Worm (Caenorhabditis elegans) whole organism, L1 larva: ENCODE results near the gene klc-1.

Source experiments
- C16A3.4 ChIP-seq: fragments of 150-350 bp; optimal IDR thresholded peaks from 2 replicates; lab custom pipeline; 2014; ENCODE audit warnings: missing biosample characterization, missing genetic modification characterization
- Y116A8C.19 ChIP-seq: sonication (generic microtip); optimal IDR thresholded peaks from 2 replicates; lab custom pipeline; 2016; ENCODE audit warnings: missing compliant biosample characterization, missing genetic modification characterization, borderline replicate concordance
- aha-1 ChIP-seq: fragments of 150-350 bp; optimal IDR thresholded peaks from 2 replicates; lab custom pipeline; 2014; ENCODE audit warnings: missing biosample characterization, missing genetic modification characterization
- alr-1 ChIP-seq: fragments of 200-800 bp; sonication (Bioruptor generic); optimal IDR thresholded peaks from 2 replicates; lab custom pipeline; 2018; ENCODE audit warnings: borderline replicate concordance, mild to moderate bottlenecking, missing genetic modification characterization, missing compliant biosample characterization
- aly-2 ChIP-seq: fragments of 150-350 bp; optimal IDR thresholded peaks from 2 replicates; lab custom pipeline; 2014; ENCODE audit warnings: missing biosample characterization, missing genetic modification characterization
- ama-1 ChIP-seq: fragments of 150-350 bp; optimal IDR thresholded peaks from 2 replicates; lab custom pipeline; 2014
- blmp-1 ChIP-seq: fragments of 150-350 bp; optimal IDR thresholded peaks from 2 replicates; lab custom pipeline; 2014; ENCODE audit warnings: missing biosample characterization, missing genetic modification characterization
- ceh-82 ChIP-seq, 3 experiments: fragments of 150-350 bp in 1 of 3; sonication (generic microtip) in 2 of 3; optimal IDR thresholded peaks; 2 replicates each; lab custom pipeline; 2014 to 2017; ENCODE audit warnings: missing biosample characterization in 3 of 3, missing genetic modification characterization in 3 of 3
- ceh-88 ChIP-seq: fragments of 200-800 bp; sonication (Bioruptor generic); IDR thresholded peaks from 2 replicates; pipeline ENCODE4 v1.3.6; 2022; ENCODE audit warnings: missing genetic modification characterization, missing compliant biosample characterization
- ceh-90 ChIP-seq: sonication (generic microtip); optimal IDR thresholded peaks from 2 replicates; lab custom pipeline; 2016; ENCODE audit warnings: missing genetic modification characterization, missing compliant biosample characterization
- ces-1 ChIP-seq: fragments of 150-350 bp; optimal IDR thresholded peaks from 2 replicates; lab custom pipeline; 2014; ENCODE audit warnings: missing biosample characterization, missing genetic modification reagents, missing genetic modification characterization
- dsc-1 ChIP-seq: sonication (generic microtip); optimal IDR thresholded peaks from 2 replicates; lab custom pipeline; 2016; ENCODE audit warnings: mild to moderate bottlenecking, missing genetic modification characterization, missing compliant biosample characterization
- efl-3 ChIP-seq: fragments of 200-800 bp; sonication (Bioruptor generic); optimal IDR thresholded peaks from 2 replicates; lab custom pipeline; 2018; ENCODE audit warnings: mild to moderate bottlenecking, missing genetic modification characterization, missing compliant biosample characterization
- egl-13 ChIP-seq: sonication (generic microtip); optimal IDR thresholded peaks from 2 replicates; lab custom pipeline; 2016; ENCODE audit warnings: missing genotype, missing genetic modification reagents, missing genetic modification characterization, missing compliant biosample characterization
- elt-2 ChIP-seq: sonication (generic microtip); optimal IDR thresholded peaks from 2 replicates; lab custom pipeline; 2016; ENCODE audit warnings: missing genetic modification characterization, mild to moderate bottlenecking, inconsistent platforms, missing compliant biosample characterization, missing genetic modification reagents
- elt-3 ChIP-seq, 6 experiments: fragments of 150-350 bp in 1 of 6; sonication (generic microtip); optimal IDR thresholded peaks; 2 replicates each; lab custom pipeline; 2017 to 2018; ENCODE audit warnings: missing biosample characterization in 6 of 6, missing genetic modification characterization in 6 of 6, inconsistent platforms in 1 of 6
- ets-5 ChIP-seq: fragments of 200-800 bp; sonication (Bioruptor generic); IDR thresholded peaks from 2 replicates; pipeline ENCODE4 v1.3.6; 2022; ENCODE audit warnings: missing genetic modification characterization, missing compliant biosample characterization
- fkh-10 ChIP-seq: sonication (generic microtip); optimal IDR thresholded peaks from 2 replicates; lab custom pipeline; 2017; ENCODE audit warnings: missing biosample characterization, missing genetic modification reagents, missing genetic modification characterization
- grh-1 ChIP-seq: fragments of 200-800 bp; sonication (Bioruptor generic); IDR thresholded peaks from 2 replicates; pipeline ENCODE4 v1.3.6; 2022; ENCODE audit warnings: missing genetic modification reagents, missing genetic modification characterization, missing compliant biosample characterization
- hpl-2 ChIP-seq: fragments of 150-350 bp; optimal IDR thresholded peaks from 2 replicates; lab custom pipeline; 2014; ENCODE audit warnings: missing biosample characterization, missing genetic modification reagents, missing genetic modification characterization
- irx-1 ChIP-seq: sonication (generic microtip); optimal IDR thresholded peaks from 2 replicates; lab custom pipeline; 2016; ENCODE audit warnings: missing genetic modification characterization, missing compliant biosample characterization
- isw-1 ChIP-seq: fragments of 200-800 bp; sonication (Bioruptor generic); IDR thresholded peaks from 2 replicates; pipeline ENCODE4 v1.3.6; 2022; ENCODE audit warnings: missing genetic modification characterization, missing compliant biosample characterization
- lin-13 ChIP-seq: fragments of 150-350 bp; optimal IDR thresholded peaks from 2 replicates; lab custom pipeline; 2014; ENCODE audit warnings: missing biosample characterization, missing genetic modification reagents, missing genetic modification characterization
- lin-14 ChIP-seq: fragments of 200-800 bp; sonication (Bioruptor generic); optimal IDR thresholded peaks from 2 replicates; lab custom pipeline; 2018; ENCODE audit warnings: mild to moderate bottlenecking, missing genetic modification characterization, moderate library complexity, missing compliant biosample characterization
- lin-15B ChIP-seq: fragments of 150-350 bp; sonication (generic microtip); optimal IDR thresholded peaks from 3 replicates; lab custom pipeline; 2014; ENCODE audit warnings: missing biosample characterization, missing genetic modification characterization
- lin-35 ChIP-seq, 2 experiments: fragments of 150-350 bp; optimal IDR thresholded peaks; 2 replicates each; lab custom pipeline; 2014; ENCODE audit warnings: missing biosample characterization in 2 of 2, missing genetic modification characterization in 2 of 2, missing genetic modification reagents in 2 of 2
- lir-3 ChIP-seq: sonication (generic microtip); optimal IDR thresholded peaks from 2 replicates; lab custom pipeline; 2016; ENCODE audit warnings: mild to moderate bottlenecking, missing genetic modification characterization, moderate library complexity, missing compliant biosample characterization; ENCODE audit not compliant: poor library complexity
- mdl-1 ChIP-seq, 2 experiments: fragments of 150-350 bp; optimal IDR thresholded peaks; 2 replicates each; lab custom pipeline; 2014 to 2017; ENCODE audit warnings: missing biosample characterization in 2 of 2, missing genetic modification characterization in 2 of 2, inconsistent platforms in 1 of 2
- mef-2 ChIP-seq: fragments of 150-350 bp; optimal IDR thresholded peaks from 2 replicates; lab custom pipeline; 2014; ENCODE audit warnings: missing biosample characterization, missing genetic modification characterization
- mep-1 ChIP-seq: fragments of 150-350 bp; optimal IDR thresholded peaks from 2 replicates; lab custom pipeline; 2014; ENCODE audit warnings: missing biosample characterization, missing genetic modification characterization
- nhr-12 ChIP-seq: sonication (generic microtip); optimal IDR thresholded peaks from 2 replicates; lab custom pipeline; 2017; ENCODE audit warnings: missing biosample characterization, missing genetic modification characterization
- nhr-20 ChIP-seq: sonication (generic microtip); optimal IDR thresholded peaks from 2 replicates; lab custom pipeline; 2016; ENCODE audit warnings: mild to moderate bottlenecking, missing genetic modification characterization, missing compliant biosample characterization
- nhr-237 ChIP-seq: fragments of 150-350 bp; optimal IDR thresholded peaks from 2 replicates; lab custom pipeline; 2014; ENCODE audit warnings: missing biosample characterization, missing genetic modification characterization
- nhr-71 ChIP-seq: sonication (generic microtip); optimal IDR thresholded peaks from 2 replicates; lab custom pipeline; 2016; ENCODE audit warnings: mild to moderate bottlenecking, missing genetic modification characterization, moderate library complexity, missing compliant biosample characterization
- nhr-76 ChIP-seq: sonication (generic microtip); optimal IDR thresholded peaks from 2 replicates; lab custom pipeline; 2017; ENCODE audit warnings: missing biosample characterization, missing genetic modification characterization
- nhr-77 ChIP-seq: fragments of 150-350 bp; optimal IDR thresholded peaks from 2 replicates; lab custom pipeline; 2014; ENCODE audit warnings: missing biosample characterization, missing genetic modification characterization
- nhr-84 ChIP-seq: sonication (generic microtip); optimal IDR thresholded peaks from 2 replicates; lab custom pipeline; 2017; ENCODE audit warnings: missing biosample characterization, missing genetic modification characterization
- nhr-85 ChIP-seq: sonication (generic microtip); peaks from one replicate; lab custom pipeline; 2016; ENCODE audit warnings: missing genetic modification characterization, inconsistent platforms, missing compliant biosample characterization
- nhr-90 ChIP-seq: sonication (generic microtip); optimal IDR thresholded peaks from 2 replicates; lab custom pipeline; 2016; ENCODE audit warnings: mild to moderate bottlenecking, missing genetic modification characterization, missing compliant biosample characterization; ENCODE audit not compliant: poor library complexity
- pag-3 ChIP-seq: sonication (generic microtip); optimal IDR thresholded peaks from 2 replicates; lab custom pipeline; 2017; ENCODE audit warnings: missing genetic modification characterization, mild to moderate bottlenecking, missing compliant biosample characterization, antibody characterized with exemption, borderline replicate concordance; ENCODE audit not compliant: insufficient read depth
- rnt-1 ChIP-seq: sonication (generic microtip); optimal IDR thresholded peaks from 2 replicates; lab custom pipeline; 2016; ENCODE audit warnings: mild to moderate bottlenecking, missing genetic modification characterization, moderate library complexity, missing compliant biosample characterization
- skn-1 ChIP-seq: fragments of 150-350 bp; optimal IDR thresholded peaks from 2 replicates; lab custom pipeline; 2014; ENCODE audit warnings: missing biosample characterization, missing genetic modification characterization
- sox-4 ChIP-seq: sonication (generic microtip); optimal IDR thresholded peaks from 2 replicates; lab custom pipeline; 2016; ENCODE audit warnings: missing genetic modification characterization, missing compliant biosample characterization
- sup-37 ChIP-seq: fragments of 200-800 bp; sonication (Bioruptor generic); optimal IDR thresholded peaks from 2 replicates; lab custom pipeline; 2018; ENCODE audit warnings: mild to moderate bottlenecking, missing genetic modification characterization, missing compliant biosample characterization
- tbx-2 ChIP-seq: sonication (generic microtip); optimal IDR thresholded peaks from 2 replicates; lab custom pipeline; 2016; ENCODE audit warnings: missing genetic modification characterization, missing compliant biosample characterization
- tlp-1 ChIP-seq: fragments of 150-350 bp; optimal IDR thresholded peaks from 2 replicates; lab custom pipeline; 2014; ENCODE audit warnings: missing biosample characterization, missing genetic modification characterization
- unc-130 ChIP-seq: fragments of 150-350 bp; optimal IDR thresholded peaks from 2 replicates; lab custom pipeline; 2017; ENCODE audit warnings: missing biosample characterization, missing genetic modification characterization, inconsistent platforms
- unc-62 ChIP-seq: fragments of 150-350 bp; optimal IDR thresholded peaks from 2 replicates; lab custom pipeline; 2014; ENCODE audit warnings: missing biosample characterization, missing genetic modification reagents, missing genetic modification characterization
- unc-98 ChIP-seq: fragments of 200-800 bp; sonication (Bioruptor generic); IDR thresholded peaks from 2 replicates; pipeline ENCODE4 v1.3.6; 2022; ENCODE audit warnings: missing genetic modification characterization, missing compliant biosample characterization
- xbp-1 ChIP-seq: sonication (generic microtip); optimal IDR thresholded peaks from 2 replicates; lab custom pipeline; 2016; ENCODE audit warnings: missing genetic modification characterization, missing compliant biosample characterization
- zag-1 ChIP-seq: fragments of 150-350 bp; optimal IDR thresholded peaks from 2 replicates; lab custom pipeline; 2014; ENCODE audit warnings: missing biosample characterization, missing genetic modification characterization
- zip-4 ChIP-seq: fragments of 200-800 bp; sonication (Bioruptor generic); optimal IDR thresholded peaks from 2 replicates; lab custom pipeline; 2018; ENCODE audit warnings: mild to moderate bottlenecking, missing genetic modification characterization, moderate library complexity, missing compliant biosample characterization
- ztf-11 ChIP-seq, 2 experiments: sonication (generic microtip); optimal IDR thresholded peaks; 2 replicates each; lab custom pipeline; 2016 to 2017; ENCODE audit warnings: missing genetic modification characterization in 2 of 2, missing biosample characterization in 1 of 2, missing compliant biosample characterization in 1 of 2
- ztf-4 ChIP-seq: fragments of 150-350 bp; optimal IDR thresholded peaks from 2 replicates; lab custom pipeline; 2014; ENCODE audit warnings: missing biosample characterization, missing genetic modification characterization

The klc-1 gene

DNA sequence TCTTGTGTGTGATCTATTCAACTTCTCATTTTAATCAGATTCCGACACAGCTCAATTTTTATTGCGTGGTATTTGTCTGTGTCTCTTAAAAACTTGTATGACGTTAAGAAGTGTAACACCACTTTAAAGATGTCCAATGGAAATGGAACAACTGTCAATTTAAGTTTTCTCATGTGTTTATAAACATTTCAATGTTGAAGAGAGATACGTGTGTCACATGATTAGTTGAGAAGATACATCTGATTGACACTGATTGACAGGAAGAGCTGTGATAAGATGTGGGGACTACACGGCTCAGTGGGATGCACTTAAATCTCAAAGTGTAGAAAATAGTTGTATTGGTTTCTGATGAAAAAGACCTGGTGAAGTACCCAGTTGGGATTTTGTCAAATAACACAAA is 15.2 kb upstream of the klc-1 start (continued):
- peak; percentile 82 for TF ChIP-seq rnt-1 (tag; lab: Kevin White, UChicago)
- no peak for TF ChIP-seq lin-15B (tag; lab: Kevin White, UChicago)
- TF ChIP-seq xbp-1 (tag; lab: Kevin White, UChicago): peak; percentile 35
- no peak for TF ChIP-seq ama-1 (lab: Kevin White, UChicago)
- no peak for TF ChIP-seq ceh-82 (tag; optimal IDR thresholded peaks at IDR 0.05; lab: Kevin White, UChicago)
- TF ChIP-seq mdl-1 (tag; optimal IDR thresholded peaks at IDR 0.05; lab: Kevin White, UChicago): peak in 1 of 2 experiments; percentile 0
- peak; percentile 90 for TF ChIP-seq lin-14
- TF ChIP-seq sup-37 (GFP tag; lab: Kevin White, UChicago): no peak
- TF ChIP-seq unc-130 (tag; lab: Kevin White, UChicago): peak; percentile 42
- TF ChIP-seq Y116A8C.19 (tag; lab: Kevin White, UChicago): no peak
- no peak for TF ChIP-seq ceh-88
- TF ChIP-seq C16A3.4 (tag; lab: Kevin White, UChicago): peak; percentile 27
- peak; percentile 69 for TF ChIP-seq ztf-4 (tag; lab: Kevin White, UChicago)
- TF ChIP-seq sox-4 (tag; lab: Kevin White, UChicago): no peak
- TF ChIP-seq grh-1: no peak
- no peak for TF ChIP-seq ets-5
- peak; percentile 61 for TF ChIP-seq unc-62 (GFP tag; lab: Kevin White, UChicago)
- TF ChIP-seq nhr-84 (tag; lab: Kevin White, UChicago): no peak
- TF ChIP-seq tlp-1 (tag; lab: Kevin White, UChicago): no peak
- no peak for TF ChIP-seq blmp-1 (tag; lab: Kevin White, UChicago)
- no peak for TF ChIP-seq ztf-11 (tag; optimal IDR thresholded peaks at IDR 0.05; lab: Kevin White, UChicago)
- no peak for TF ChIP-seq dsc-1 (tag; lab: Kevin White, UChicago)
- no peak for TF ChIP-seq nhr-12
- TF ChIP-seq ceh-90 (tag; lab: Kevin White, UChicago): no peak
- TF ChIP-seq lin-13 (GFP tag; lab: Kevin White, UChicago): peak; percentile 46
- no peak for TF ChIP-seq nhr-237 (tag; lab: Kevin White, UChicago)
- TF ChIP-seq ces-1 (GFP tag; lab: Kevin White, UChicago): no peak
- no peak for TF ChIP-seq aha-1
- TF ChIP-seq nhr-71 (tag; lab: Kevin White, UChicago): peak; percentile 96
- TF ChIP-seq isw-1: no peak
- no peak for TF ChIP-seq lin-35 (GFP tag; optimal IDR thresholded peaks at IDR 0.05; lab: Kevin White, UChicago)
- TF ChIP-seq elt-2 (tag; lab: Kevin White, UChicago): no peak
- TF ChIP-seq hpl-2: no peak
- no peak for TF ChIP-seq nhr-77
- TF ChIP-seq efl-3 (GFP tag; lab: Kevin White, UChicago): no peak
- no peak for TF ChIP-seq elt-3 (tag; optimal IDR thresholded peaks at IDR 0.05; lab: Kevin White, UChicago)
- TF ChIP-seq nhr-85 (tag; lab: Kevin White, UChicago): peak; percentile 39
- TF ChIP-seq egl-13 (tag; lab: Kevin White, UChicago): no peak
- no peak for TF ChIP-seq zag-1 (tag; lab: Kevin White, UChicago)
- TF ChIP-seq nhr-20 (tag; lab: Kevin White, UChicago): peak; percentile 66
- no peak for TF ChIP-seq irx-1
- peak; percentile 8 for TF ChIP-seq mep-1
- TF ChIP-seq alr-1 (tag; lab: Kevin White, UChicago): no peak
- TF ChIP-seq pag-3 (tag; lab: Kevin White, UChicago): no peak
- TF ChIP-seq unc-98 (GFP tag; lab: Robert Waterston, UW): peak; percentile 44; the same call in 1 of the 2 replicates
- TF ChIP-seq zip-4 (GFP tag; lab: Kevin White, UChicago): no peak
- TF ChIP-seq nhr-90 (tag; lab: Kevin White, UChicago): no peak
- no peak for TF ChIP-seq fkh-10 (GFP tag; lab: Kevin White, UChicago)
- no peak for TF ChIP-seq aly-2 (tag; lab: Kevin White, UChicago)
- TF ChIP-seq mef-2 (tag; lab: Kevin White, UChicago): no peak
- peak; percentile 60 for TF ChIP-seq lir-3 (tag; lab: Kevin White, UChicago)
- TF ChIP-seq skn-1 (tag; lab: Kevin White, UChicago): no peak
- TF ChIP-seq nhr-76 (tag; lab: Kevin White, UChicago): no peak
- peak; percentile 57 for TF ChIP-seq tbx-2 (tag; lab: Kevin White, UChicago)
